Worm (Caenorhabditis elegans) whole organism, mixed stage, embryonic: ENCODE data around the gene fbxa-19.

Experiments used
- M03D4.4 ChIP-seq: sonication (generic microtip); optimal IDR thresholded peaks from 2 replicates; lab custom pipeline; 2017; ENCODE audit warnings: mild to moderate bottlenecking, missing genetic modification characterization, missing compliant biosample characterization
- bed-3 ChIP-seq: fragments of 200-800 bp; sonication (Bioruptor generic); optimal IDR thresholded peaks from 3 replicates; lab custom pipeline; 2018; ENCODE audit warnings: mild to moderate bottlenecking, missing genetic modification characterization, moderate library complexity, missing compliant biosample characterization
- blmp-1 ChIP-seq: fragments of 150-350 bp; optimal IDR thresholded peaks from 2 replicates; lab custom pipeline; 2014; ENCODE audit warnings: missing biosample characterization, missing genetic modification characterization
- ceh-39 ChIP-seq: fragments of 150-350 bp; optimal IDR thresholded peaks from 2 replicates; lab custom pipeline; 2014; ENCODE audit warnings: missing biosample characterization, missing genetic modification characterization
- ceh-43 ChIP-seq: fragments of 200-800 bp; sonication (Bioruptor generic); optimal IDR thresholded peaks from 2 replicates; lab custom pipeline; 2018; ENCODE audit warnings: mild to moderate bottlenecking, missing genetic modification characterization, moderate library complexity, missing compliant biosample characterization
- ceh-83 ChIP-seq: fragments of 200-800 bp; sonication (Bioruptor generic); optimal IDR thresholded peaks from 2 replicates; lab custom pipeline; 2018; ENCODE audit warnings: mild to moderate bottlenecking, missing genetic modification characterization, missing compliant biosample characterization
- ces-1 ChIP-seq: fragments of 150-350 bp; optimal IDR thresholded peaks from 2 replicates; lab custom pipeline; 2014; ENCODE audit warnings: missing biosample characterization, missing genetic modification reagents, missing genetic modification characterization
- drap-1 ChIP-seq: fragments of 200-800 bp; sonication (Bioruptor generic); optimal IDR thresholded peaks from 3 replicates; lab custom pipeline; 2018; ENCODE audit warnings: mild to moderate bottlenecking, missing genetic modification characterization, missing compliant biosample characterization
- elt-1 ChIP-seq: sonication (generic microtip); optimal IDR thresholded peaks from 2 replicates; lab custom pipeline; 2017; ENCODE audit warnings: missing genetic modification characterization, mild to moderate bottlenecking, missing compliant biosample characterization, antibody characterized with exemption, moderate library complexity, borderline replicate concordance; ENCODE audit not compliant: insufficient read depth
- elt-3 ChIP-seq: fragments of 150-350 bp; optimal IDR thresholded peaks from 2 replicates; lab custom pipeline; 2014; ENCODE audit warnings: missing biosample characterization, missing genetic modification characterization
- ham-2 ChIP-seq: fragments of 200-800 bp; sonication (Bioruptor generic); optimal IDR thresholded peaks from 2 replicates; lab custom pipeline; 2018; ENCODE audit warnings: mild to moderate bottlenecking, missing genetic modification characterization, missing compliant biosample characterization
- hlh-1 ChIP-seq: fragments of 150-350 bp; optimal IDR thresholded peaks from 2 replicates; lab custom pipeline; 2014; ENCODE audit warnings: missing biosample characterization, missing genetic modification reagents, missing genetic modification characterization
- lin-13 ChIP-seq: fragments of 150-350 bp; optimal IDR thresholded peaks from 2 replicates; lab custom pipeline; 2014; ENCODE audit warnings: missing biosample characterization, missing genetic modification characterization
- lsy-2 ChIP-seq: fragments of 150-350 bp; optimal IDR thresholded peaks from 2 replicates; lab custom pipeline; 2014; ENCODE audit warnings: missing biosample characterization, missing genetic modification characterization
- mab-5 ChIP-seq: fragments of 150-350 bp; optimal IDR thresholded peaks from 2 replicates; lab custom pipeline; 2014; ENCODE audit warnings: missing biosample characterization, missing genetic modification characterization
- mep-1 ChIP-seq: fragments of 150-350 bp; optimal IDR thresholded peaks from 2 replicates; lab custom pipeline; 2017; ENCODE audit warnings: missing biosample characterization, missing genetic modification reagents, missing genetic modification characterization, inconsistent platforms
- mls-2 ChIP-seq: sonication (generic microtip); optimal IDR thresholded peaks from 2 replicates; lab custom pipeline; 2016; ENCODE audit warnings: mild to moderate bottlenecking, missing genetic modification characterization, moderate library complexity, missing compliant biosample characterization
- nhr-12 ChIP-seq: fragments of 150-350 bp; optimal IDR thresholded peaks from 2 replicates; lab custom pipeline; 2014; ENCODE audit warnings: missing biosample characterization, missing genetic modification characterization
- nhr-2 ChIP-seq: fragments of 150-350 bp; optimal IDR thresholded peaks from 2 replicates; lab custom pipeline; 2014; ENCODE audit warnings: missing biosample characterization, missing genetic modification characterization
- nhr-237 ChIP-seq: fragments of 150-350 bp; optimal IDR thresholded peaks from 2 replicates; lab custom pipeline; 2014; ENCODE audit warnings: missing biosample characterization, missing genetic modification characterization
- nhr-28 ChIP-seq: fragments of 150-350 bp; optimal IDR thresholded peaks from 2 replicates; lab custom pipeline; 2014; ENCODE audit warnings: missing biosample characterization, missing genetic modification characterization
- nhr-76 ChIP-seq: sonication (generic microtip); optimal IDR thresholded peaks from 2 replicates; lab custom pipeline; 2017; ENCODE audit warnings: missing biosample characterization, missing genetic modification characterization
- pha-4 ChIP-seq: fragments of 150-350 bp; optimal IDR thresholded peaks from 2 replicates; lab custom pipeline; 2018; ENCODE audit warnings: missing biosample characterization, missing genetic modification reagents, missing genetic modification characterization
- sem-2 ChIP-seq: fragments of 200-800 bp; sonication (Bioruptor generic); optimal IDR thresholded peaks from 2 replicates; lab custom pipeline; 2018; ENCODE audit warnings: mild to moderate bottlenecking, missing genetic modification characterization, missing compliant biosample characterization
- snpc-4 ChIP-seq: fragments of 150-350 bp; optimal IDR thresholded peaks from 2 replicates; lab custom pipeline; 2014; ENCODE audit warnings: missing biosample characterization, missing genetic modification characterization
- sptf-1 ChIP-seq: sonication (generic microtip); optimal IDR thresholded peaks from 2 replicates; lab custom pipeline; 2017; ENCODE audit warnings: mild to moderate bottlenecking, missing genetic modification characterization, moderate library complexity, missing compliant biosample characterization
- unc-120 ChIP-seq: sonication (generic microtip); optimal IDR thresholded peaks from 2 replicates; lab custom pipeline; 2017; ENCODE audit warnings: missing genetic modification characterization, missing compliant biosample characterization; ENCODE audit not compliant: poor library complexity, severe bottlenecking
- unc-39 ChIP-seq: fragments of 150-350 bp; optimal IDR thresholded peaks from 2 replicates; lab custom pipeline; 2014; ENCODE audit warnings: missing biosample characterization, missing genetic modification characterization
- unc-62 ChIP-seq: fragments of 150-350 bp; optimal IDR thresholded peaks from 2 replicates; lab custom pipeline; 2014; ENCODE audit warnings: missing biosample characterization, missing genetic modification reagents, missing genetic modification characterization
- zip-8 ChIP-seq: fragments of 150-350 bp; optimal IDR thresholded peaks from 2 replicates; lab custom pipeline; 2014; ENCODE audit warnings: missing biosample characterization, missing genetic modification characterization
- ztf-11 ChIP-seq: fragments of 150-350 bp; optimal IDR thresholded peaks from 2 replicates; lab custom pipeline; 2014; ENCODE audit warnings: missing biosample characterization, missing genetic modification characterization

fbxa-19 gene

DNA sequence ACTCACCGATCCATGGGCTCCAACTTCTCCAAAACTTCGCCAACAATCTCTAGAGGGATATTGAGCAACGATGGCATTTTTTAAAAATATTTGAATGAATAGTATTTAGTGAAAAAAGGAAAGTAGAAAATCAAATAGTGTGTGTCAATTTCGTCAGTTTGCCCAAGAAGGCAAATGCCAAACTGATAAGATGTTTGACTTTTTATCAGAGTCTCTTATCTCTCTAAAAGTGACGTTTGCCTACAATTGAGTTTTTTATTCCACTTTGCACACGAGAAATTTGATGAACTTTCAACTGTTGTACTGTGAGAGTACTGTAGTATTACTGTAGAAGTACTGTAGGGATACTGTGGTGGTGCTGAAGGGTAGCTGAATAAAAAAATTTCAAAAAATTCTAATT, 8.4 kb downstream of the fbxa-19 start:
- no peak for TF ChIP-seq drap-1 (GFP tag; lab: Kevin White, UChicago)
- no peak for TF ChIP-seq unc-62
- TF ChIP-seq ceh-83 (GFP tag; lab: Kevin White, UChicago), result no peak
- TF ChIP-seq ces-1, result no peak
- TF ChIP-seq nhr-76 (tag; lab: Kevin White, UChicago), result no peak
- TF ChIP-seq lsy-2 (tag; lab: Kevin White, UChicago), result no peak
- no peak for TF ChIP-seq ham-2 (GFP tag; lab: Kevin White, UChicago)
- TF ChIP-seq nhr-2 (tag; lab: Kevin White, UChicago), result no peak
- no peak for TF ChIP-seq mep-1 (tag; lab: Kevin White, UChicago)
- no peak for TF ChIP-seq nhr-28 (tag; lab: Kevin White, UChicago)
- no peak for TF ChIP-seq pha-4 (tag; lab: Kevin White, UChicago)
- TF ChIP-seq snpc-4 (tag; lab: Kevin White, UChicago), result no peak
- TF ChIP-seq nhr-12 (tag; lab: Kevin White, UChicago), result no peak
- TF ChIP-seq ztf-11 (tag; lab: Kevin White, UChicago), result no peak
- TF ChIP-seq, all 35 proteins: peak for 0

DNA sequence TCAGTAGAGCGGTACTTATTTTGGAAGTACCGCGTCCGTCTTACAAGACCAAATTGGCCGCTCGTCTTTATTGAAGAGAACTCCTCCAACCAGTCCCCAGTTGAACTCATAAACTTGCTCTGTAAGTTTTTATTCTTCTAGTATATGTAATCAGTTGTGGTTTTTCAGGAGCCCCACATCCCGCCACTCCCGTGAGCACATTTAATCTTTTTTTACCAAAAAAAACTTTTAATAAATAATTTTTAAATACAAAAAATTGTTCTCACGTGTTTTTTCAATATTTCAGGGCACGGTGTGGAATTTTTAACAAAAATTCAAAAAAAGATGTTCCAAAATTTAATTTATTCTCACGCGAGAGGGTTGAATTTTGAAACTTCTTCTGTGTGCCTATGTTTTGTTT, 9.3 kb downstream of the fbxa-19 start, which contains the start of gene fbxa-14:
TSS of gene fbxa-14 (minus strand) at position 101 of the 400 bp plus-strand sequence.
- no peak for TF ChIP-seq blmp-1 (tag; lab: Kevin White, UChicago)
- no peak for TF ChIP-seq ham-2 (GFP tag; lab: Kevin White, UChicago)
- no peak for TF ChIP-seq ceh-43
- no peak for TF ChIP-seq sem-2 (GFP tag; lab: Kevin White, UChicago)
- TF ChIP-seq pha-4 (tag; lab: Kevin White, UChicago), result no peak
- no peak for TF ChIP-seq elt-1 (tag; lab: Kevin White, UChicago)

DNA sequence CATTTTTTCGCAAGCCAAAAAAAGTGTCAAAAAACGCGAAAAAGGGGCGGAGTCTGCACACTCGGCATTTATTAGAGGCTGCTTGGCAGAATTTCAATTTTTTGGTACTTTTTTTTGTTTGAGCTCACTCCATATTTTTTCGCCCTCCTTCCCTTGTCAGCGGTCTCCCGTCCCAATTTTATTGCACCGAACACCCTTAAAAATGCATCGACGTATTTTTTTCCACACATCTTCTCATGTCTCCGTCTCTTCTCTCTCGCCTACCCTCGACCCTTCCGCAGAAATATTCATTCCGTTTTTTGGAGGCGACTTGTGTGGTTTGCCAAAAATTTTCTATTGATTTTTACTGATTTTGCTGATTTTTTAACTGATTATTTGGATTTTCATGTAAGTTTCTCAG, 11.3 kb downstream of the fbxa-19 start, which contains the start of gene Y82E9BL.18:
TSS of gene Y82E9BL.18 (plus strand) at position 301 of the 400 bp plus-strand sequence.
- TF ChIP-seq M03D4.4 (tag; lab: Kevin White, UChicago), result no peak
- no peak for TF ChIP-seq zip-8
- TF ChIP-seq unc-62, result no peak
- no peak for TF ChIP-seq blmp-1 (tag; lab: Kevin White, UChicago)
- no peak for TF ChIP-seq hlh-1 (tag; lab: Kevin White, UChicago)

DNA sequence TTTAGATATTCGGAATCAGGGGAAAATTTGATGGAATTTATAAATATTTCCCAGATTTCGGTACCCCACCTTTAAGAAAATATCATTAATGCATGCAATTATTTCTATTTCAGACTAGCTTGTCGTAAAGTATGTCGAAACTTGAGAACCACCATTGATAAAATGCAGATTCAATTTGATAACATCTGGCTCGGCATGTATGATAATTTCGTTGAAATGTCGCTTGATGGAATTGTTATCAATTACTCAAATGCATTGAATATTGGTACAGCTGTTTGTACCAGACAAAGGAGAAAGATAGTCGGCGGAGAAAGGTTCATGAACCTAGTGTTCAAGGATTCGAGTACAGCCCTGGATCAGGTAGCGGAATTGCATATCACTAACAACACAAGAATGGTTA, 16.7 kb downstream of the fbxa-19 start, which contains the start of gene Y82E9BL.19:
TSS of gene Y82E9BL.19 (plus strand) at position 123 of the 400 bp plus-strand sequence.
- TF ChIP-seq ceh-39 (tag; lab: Kevin White, UChicago) (no peak), sem-2 (GFP tag; lab: Kevin White, UChicago) (no peak), drap-1 (GFP tag; lab: Kevin White, UChicago) (no peak), elt-3 (no peak), M03D4.4 (tag; lab: Kevin White, UChicago) (no peak), ceh-43 (no peak), lin-13 (no peak)
- TF ChIP-seq, all 35 proteins: peak for 0

DNA sequence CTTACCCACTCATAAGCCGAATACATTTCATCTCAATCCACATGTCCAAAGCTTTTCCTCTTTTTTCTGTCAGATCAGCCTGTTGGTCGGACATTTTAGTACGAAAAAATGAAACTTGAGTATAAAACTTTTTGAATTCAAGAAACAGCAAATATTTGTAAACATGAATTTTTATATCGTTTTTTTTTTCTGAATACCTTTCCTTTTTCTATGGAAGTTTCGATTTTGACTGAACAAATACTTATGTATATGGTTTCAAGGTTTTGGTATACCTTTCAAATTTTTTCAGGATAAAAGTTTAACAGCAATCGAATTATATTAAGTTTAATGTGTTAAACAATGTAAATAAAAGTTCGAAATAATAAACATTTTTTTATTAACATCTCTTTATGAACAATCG, 25.0 kb downstream of the fbxa-19 start, which contains the start of gene fbxa-5:
TSS of gene fbxa-5 (minus strand) at position 101 of the 400 bp plus-strand sequence.
- no peak for TF ChIP-seq ces-1
- no peak for TF ChIP-seq snpc-4 (tag; lab: Kevin White, UChicago)
- no peak for TF ChIP-seq sem-2 (GFP tag; lab: Kevin White, UChicago)
- TF ChIP-seq elt-3, result no peak
- no peak for TF ChIP-seq sptf-1 (tag; lab: Kevin White, UChicago)
- TF ChIP-seq, all 35 proteins: peak for 0

DNA sequence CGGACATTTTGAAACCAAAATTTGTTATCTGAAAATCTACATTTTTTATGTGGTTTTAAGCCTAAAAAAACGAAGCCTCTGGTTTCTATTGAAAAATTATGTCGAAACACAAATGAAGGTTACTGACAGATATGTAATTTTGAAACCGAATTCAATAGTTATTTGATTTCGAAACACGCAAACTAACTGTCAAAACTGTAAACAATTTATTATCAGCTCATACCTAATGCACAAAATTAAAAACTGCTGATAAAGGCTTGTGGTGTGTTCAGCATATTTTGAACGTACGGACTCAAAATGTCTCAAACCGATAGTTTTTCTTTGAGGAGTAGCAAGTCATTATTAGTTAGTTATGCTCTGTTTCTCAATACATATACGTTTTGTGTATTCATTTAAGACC, 27.3 kb downstream of the fbxa-19 start, which contains the start of gene fbxa-26:
TSS of gene fbxa-26 (minus strand) at position 35 of the 400 bp plus-strand sequence.
- TF ChIP-seq nhr-76 (tag; lab: Kevin White, UChicago) (no peak), pha-4 (tag; lab: Kevin White, UChicago) (no peak), ham-2 (GFP tag; lab: Kevin White, UChicago) (no peak), ceh-43 (no peak), snpc-4 (tag; lab: Kevin White, UChicago) (no peak), unc-120 (tag; lab: Kevin White, UChicago) (no peak), mep-1 (tag; lab: Kevin White, UChicago) (no peak), unc-39 (tag; lab: Kevin White, UChicago) (no peak), mab-5 (tag; lab: Kevin White, UChicago) (no peak), blmp-1 (tag; lab: Kevin White, UChicago) (no peak), nhr-2 (tag; lab: Kevin White, UChicago) (no peak), nhr-237 (tag; lab: Kevin White, UChicago) (no peak), nhr-12 (tag; lab: Kevin White, UChicago) (no peak), bed-3 (no peak), lin-13 (no peak), mls-2 (tag; lab: Kevin White, UChicago) (no peak), M03D4.4 (tag; lab: Kevin White, UChicago) (no peak), ceh-39 (tag; lab: Kevin White, UChicago) (no peak)
